Worm (Caenorhabditis elegans) whole organism, mixed stage, embryonic: ENCODE data around the gene gbf-1.

ENCODE experiments used
- M03D4.4 ChIP-seq: sonication (generic microtip); optimal IDR thresholded peaks from 2 replicates; lab custom pipeline; 2017; ENCODE audit warnings: mild to moderate bottlenecking, missing genetic modification characterization, missing compliant biosample characterization
- bed-3 ChIP-seq: fragments of 200-800 bp; sonication (Bioruptor generic); optimal IDR thresholded peaks from 3 replicates; lab custom pipeline; 2018; ENCODE audit warnings: mild to moderate bottlenecking, missing genetic modification characterization, moderate library complexity, missing compliant biosample characterization
- blmp-1 ChIP-seq: fragments of 150-350 bp; optimal IDR thresholded peaks from 2 replicates; lab custom pipeline; 2014; ENCODE audit warnings: missing biosample characterization, missing genetic modification characterization
- ceh-43 ChIP-seq: fragments of 200-800 bp; sonication (Bioruptor generic); optimal IDR thresholded peaks from 2 replicates; lab custom pipeline; 2018; ENCODE audit warnings: mild to moderate bottlenecking, missing genetic modification characterization, moderate library complexity, missing compliant biosample characterization
- ces-1 ChIP-seq: fragments of 150-350 bp; optimal IDR thresholded peaks from 2 replicates; lab custom pipeline; 2014; ENCODE audit warnings: missing biosample characterization, missing genetic modification reagents, missing genetic modification characterization
- drap-1 ChIP-seq: fragments of 200-800 bp; sonication (Bioruptor generic); optimal IDR thresholded peaks from 3 replicates; lab custom pipeline; 2018; ENCODE audit warnings: mild to moderate bottlenecking, missing genetic modification characterization, missing compliant biosample characterization
- elt-1 ChIP-seq: sonication (generic microtip); optimal IDR thresholded peaks from 2 replicates; lab custom pipeline; 2017; ENCODE audit warnings: missing genetic modification characterization, mild to moderate bottlenecking, missing compliant biosample characterization, antibody characterized with exemption, moderate library complexity, borderline replicate concordance; ENCODE audit not compliant: insufficient read depth
- flh-1 ChIP-seq: fragments of 200-800 bp; sonication (Bioruptor generic); optimal IDR thresholded peaks from 2 replicates; lab custom pipeline; 2018; ENCODE audit warnings: mild to moderate bottlenecking, missing genetic modification characterization, moderate library complexity, missing compliant biosample characterization
- lin-13 ChIP-seq: fragments of 150-350 bp; optimal IDR thresholded peaks from 2 replicates; lab custom pipeline; 2014; ENCODE audit warnings: missing biosample characterization, missing genetic modification characterization
- lsy-2 ChIP-seq: fragments of 150-350 bp; optimal IDR thresholded peaks from 2 replicates; lab custom pipeline; 2014; ENCODE audit warnings: missing biosample characterization, missing genetic modification characterization
- mab-5 ChIP-seq: fragments of 150-350 bp; optimal IDR thresholded peaks from 2 replicates; lab custom pipeline; 2014; ENCODE audit warnings: missing biosample characterization, missing genetic modification characterization
- mls-2 ChIP-seq: sonication (generic microtip); optimal IDR thresholded peaks from 2 replicates; lab custom pipeline; 2016; ENCODE audit warnings: mild to moderate bottlenecking, missing genetic modification characterization, moderate library complexity, missing compliant biosample characterization
- nhr-12 ChIP-seq: fragments of 150-350 bp; optimal IDR thresholded peaks from 2 replicates; lab custom pipeline; 2014; ENCODE audit warnings: missing biosample characterization, missing genetic modification characterization
- nhr-2 ChIP-seq: fragments of 150-350 bp; optimal IDR thresholded peaks from 2 replicates; lab custom pipeline; 2014; ENCODE audit warnings: missing biosample characterization, missing genetic modification characterization
- nhr-28 ChIP-seq: fragments of 150-350 bp; optimal IDR thresholded peaks from 2 replicates; lab custom pipeline; 2014; ENCODE audit warnings: missing biosample characterization, missing genetic modification characterization
- pha-4 ChIP-seq: fragments of 150-350 bp; optimal IDR thresholded peaks from 2 replicates; lab custom pipeline; 2018; ENCODE audit warnings: missing biosample characterization, missing genetic modification reagents, missing genetic modification characterization
- sem-2 ChIP-seq: fragments of 200-800 bp; sonication (Bioruptor generic); optimal IDR thresholded peaks from 2 replicates; lab custom pipeline; 2018; ENCODE audit warnings: mild to moderate bottlenecking, missing genetic modification characterization, missing compliant biosample characterization
- snpc-4 ChIP-seq: fragments of 150-350 bp; optimal IDR thresholded peaks from 2 replicates; lab custom pipeline; 2014; ENCODE audit warnings: missing biosample characterization, missing genetic modification characterization
- sptf-1 ChIP-seq: sonication (generic microtip); optimal IDR thresholded peaks from 2 replicates; lab custom pipeline; 2017; ENCODE audit warnings: mild to moderate bottlenecking, missing genetic modification characterization, moderate library complexity, missing compliant biosample characterization
- tbx-8 ChIP-seq: fragments of 200-800 bp; sonication (Bioruptor generic); optimal IDR thresholded peaks from 2 replicates; lab custom pipeline; 2018; ENCODE audit warnings: mild to moderate bottlenecking, missing genetic modification characterization, moderate library complexity, missing compliant biosample characterization
- unc-62 ChIP-seq: fragments of 150-350 bp; optimal IDR thresholded peaks from 2 replicates; lab custom pipeline; 2014; ENCODE audit warnings: missing biosample characterization, missing genetic modification reagents, missing genetic modification characterization
- ztf-11 ChIP-seq: fragments of 150-350 bp; optimal IDR thresholded peaks from 2 replicates; lab custom pipeline; 2014; ENCODE audit warnings: missing biosample characterization, missing genetic modification characterization

gbf-1 gene

ce11 chrIII:11705930-11706329, 67.6 kb downstream of the gbf-1 start:
- TF ChIP-seq mab-5 (tag; lab: Kevin White, UChicago) (no peak), ztf-11 (tag; lab: Kevin White, UChicago) (no peak), M03D4.4 (no peak), lin-13 (no peak), bed-3 (GFP tag; lab: Kevin White, UChicago) (no peak), sem-2 (no peak), blmp-1 (tag; lab: Kevin White, UChicago) (no peak), nhr-28 (tag; lab: Kevin White, UChicago) (no peak), nhr-2 (tag; lab: Kevin White, UChicago) (no peak), unc-62 (GFP tag; lab: Kevin White, UChicago) (no peak)

ce11 chrIII:11704377-11704978, 69.0 kb downstream of the gbf-1 start:
- no peak for TF ChIP-seq flh-1
- no peak for TF ChIP-seq ces-1 (GFP tag; lab: Kevin White, UChicago)
- no peak for TF ChIP-seq elt-1 (tag; lab: Kevin White, UChicago)
- peak; percentile 20 for TF ChIP-seq sptf-1 (tag; lab: Kevin White, UChicago)
- TF ChIP-seq ceh-43 = no peak

DNA sequence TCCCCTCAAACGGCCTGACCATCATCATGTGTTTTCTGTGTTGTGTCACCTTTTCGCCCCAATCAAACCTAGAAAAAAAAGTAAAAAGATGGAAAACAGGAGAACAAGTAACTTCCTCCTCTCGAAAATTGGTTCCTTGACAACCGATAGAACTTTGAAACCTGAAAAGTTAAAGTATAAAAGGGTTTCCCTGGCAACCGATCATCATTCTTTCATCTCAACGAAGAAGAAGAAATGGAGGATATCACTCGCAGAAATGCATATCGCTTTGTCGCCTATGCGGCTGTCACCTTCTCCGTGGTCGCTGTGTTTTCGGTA, 69.7 kb downstream of the gbf-1 start, which contains the start of gene col-95:
Gene col-95 (plus strand): TSS at position 219 of the 318 bp plus-strand sequence.
- TF ChIP-seq sem-2 (no peak), lsy-2 (tag; lab: Kevin White, UChicago) (no peak), drap-1 (GFP tag; lab: Kevin White, UChicago) (no peak), tbx-8 (no peak), snpc-4 (tag; lab: Kevin White, UChicago) (no peak), mab-5 (tag; lab: Kevin White, UChicago) (no peak), nhr-12 (tag; lab: Kevin White, UChicago) (no peak), pha-4 (tag; lab: Kevin White, UChicago) (no peak), unc-62 (GFP tag; lab: Kevin White, UChicago) (no peak), nhr-28 (tag; lab: Kevin White, UChicago) (no peak)

DNA sequence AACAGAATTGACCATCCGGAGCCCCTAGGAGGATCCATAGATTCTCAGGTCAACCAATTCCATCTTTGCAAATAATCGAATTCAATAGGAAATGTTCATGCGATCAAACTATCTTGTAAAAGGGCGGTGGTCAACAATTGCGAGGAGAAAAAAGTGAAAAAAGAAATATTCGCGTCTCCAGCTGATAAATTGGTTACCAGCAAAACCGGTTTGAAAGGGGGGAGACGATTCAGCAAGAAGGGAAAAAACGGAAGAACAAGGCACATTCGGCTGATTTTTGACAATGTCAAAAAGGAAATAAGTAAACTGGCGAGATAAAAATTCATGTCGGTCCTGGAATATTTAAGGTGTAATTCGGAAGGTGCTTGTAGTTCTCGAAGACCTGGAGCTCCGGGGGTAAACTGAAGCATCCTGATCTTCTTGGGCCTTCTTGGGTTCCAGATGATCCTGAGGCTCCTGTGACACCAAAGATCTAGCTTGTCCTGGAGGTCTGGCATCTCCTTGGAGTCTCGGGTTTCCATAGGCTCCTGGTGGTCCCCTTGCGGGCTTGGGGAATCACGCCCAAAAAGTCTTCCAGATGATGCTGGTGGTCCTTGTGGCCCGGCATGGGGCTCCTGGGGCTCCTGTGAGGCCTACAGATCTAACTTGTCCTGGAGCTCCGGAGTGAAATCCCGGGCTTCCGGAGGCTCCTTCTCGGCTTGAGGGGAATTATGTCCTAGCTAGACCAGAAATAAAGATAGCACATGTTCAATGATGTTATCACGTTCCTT, 70.3 kb downstream of the gbf-1 start:
- TF ChIP-seq blmp-1 (tag; lab: Kevin White, UChicago) = no peak

- TF ChIP-seq sptf-1 (tag; lab: Kevin White, UChicago) (peak; percentile 53), lsy-2 (tag; lab: Kevin White, UChicago) (no peak), mls-2 (peak; percentile 5)
These were observed 71.6 kb downstream of the gbf-1 start for ce11 chrIII:11701863-11702262.
